Worm (Caenorhabditis elegans): ENCODE data around the gene fipr-7.

- no peak for TF ChIP-seq elt-3 (tag; optimal IDR thresholded peaks at IDR 0.05)
- no peak for TF ChIP-seq M03D4.4 (tag; optimal IDR thresholded peaks at IDR 0.05)
- TF ChIP-seq nhr-76 (tag; optimal IDR thresholded peaks at IDR 0.05): no peak
- TF ChIP-seq lsy-2 (tag; optimal IDR thresholded peaks at IDR 0.05): no peak
- TF ChIP-seq snpc-4 (tag; optimal IDR thresholded peaks at IDR 0.05): no peak
- TF ChIP-seq ham-2 (GFP tag; optimal IDR thresholded peaks at IDR 0.05): no peak
- no peak for TF ChIP-seq ceh-39 (tag; optimal IDR thresholded peaks at IDR 0.05)
- no peak for TF ChIP-seq lin-32 (GFP tag; optimal IDR thresholded peaks at IDR 0.05)
- TF ChIP-seq unc-62 (GFP tag; optimal IDR thresholded peaks at IDR 0.05): no peak
- no peak for TF ChIP-seq nhr-237 (tag; optimal IDR thresholded peaks at IDR 0.05)
- TF ChIP-seq nhr-12 (tag; optimal IDR thresholded peaks at IDR 0.05): no peak
- no peak for TF ChIP-seq blmp-1 (tag; optimal IDR thresholded peaks at IDR 0.05)
- no peak for TF ChIP-seq ztf-11 (tag; optimal IDR thresholded peaks at IDR 0.05)
- TF ChIP-seq unc-39 (tag; optimal IDR thresholded peaks at IDR 0.05): no peak
Measured at ce11 chrV:10266050-10266449, 36.4 kb downstream of the fipr-7 start.
